Worm (Caenorhabditis elegans) whole organism, L4 larva: ENCODE measurements around the gene haao-1.

ENCODE experiments used
- aly-2 ChIP-seq: sonication (generic microtip); optimal IDR thresholded peaks from 2 replicates; lab custom pipeline; 2018; ENCODE audit warnings: missing biosample characterization, missing genetic modification characterization
- daf-12 ChIP-seq: fragments of 150-350 bp; optimal IDR thresholded peaks from 2 replicates; lab custom pipeline; 2014; ENCODE audit warnings: missing biosample characterization, missing genetic modification reagents, missing genetic modification characterization
- daf-8 ChIP-seq: fragments of 200-800 bp; sonication (Bioruptor generic); IDR thresholded peaks from 2 replicates; pipeline ENCODE4 v1.3.6; 2022; ENCODE audit warnings: missing genetic modification characterization, missing compliant biosample characterization
- snpc-4 ChIP-seq: fragments of 150-350 bp; optimal IDR thresholded peaks from 2 replicates; lab custom pipeline; 2014; ENCODE audit warnings: missing biosample characterization, missing genetic modification characterization

- no peak for TF ChIP-seq snpc-4 (tag; lab: Kevin White, UChicago)
- no peak for TF ChIP-seq aly-2
- TF ChIP-seq daf-8 (GFP tag; lab: Robert Waterston, UW) = no peak
- no peak for TF ChIP-seq daf-12 (tag; lab: Kevin White, UChicago)
Observed at ce11 chrV:9471675-9472074, 33.0 kb upstream of the haao-1 start, which contains the start of gene flp-6.
